Worm (Caenorhabditis elegans): ENCODE data around the gene nlp-3.

DNA sequence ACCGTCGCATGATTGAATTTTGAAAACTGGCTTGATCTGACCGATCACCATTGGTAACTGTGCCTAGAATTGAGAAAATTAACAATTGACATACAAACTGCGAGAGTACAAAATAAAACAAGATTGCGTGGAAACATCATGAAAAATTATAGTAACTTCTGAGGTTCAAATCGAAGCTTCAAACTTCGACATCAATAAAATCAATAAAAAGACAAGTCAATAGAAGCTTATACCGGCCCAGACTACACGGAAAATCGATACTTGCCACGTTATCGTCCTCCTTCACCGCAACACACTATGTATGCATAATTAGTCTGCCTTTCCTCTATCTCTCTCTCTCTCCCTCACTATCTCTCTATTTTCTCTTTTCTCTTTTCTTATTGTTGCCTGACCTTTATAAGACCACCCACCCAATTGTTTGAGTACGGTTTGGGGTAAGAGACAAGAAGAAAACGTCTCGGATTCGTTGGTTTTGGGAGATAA, 48.4 kb upstream of the nlp-3 start, which contains the start of gene skr-21:
- TF ChIP-seq tbx-2 (tag; optimal IDR thresholded peaks at IDR 0.05) (peak; percentile 40), dmd-4 (tag; optimal IDR thresholded peaks at IDR 0.05; ENCODE audit: borderline replicate concordance) (no peak), sox-2 (GFP tag; IDR thresholded peaks at IDR 0.05) (peak; percentile 45)

All from whole organism, late embryonic.